Worm (Caenorhabditis elegans): ENCODE results near the gene srt-73.

ce11 chrIV:7909455-7910141 is 30.5 kb downstream of the srt-73 start:
- TF ChIP-seq flt-1 (GFP tag; IDR thresholded peaks at IDR 0.05) (no peak), pes-1 (GFP tag; IDR thresholded peaks at IDR 0.05) (no peak), scrt-1 (GFP tag; IDR thresholded peaks at IDR 0.05) (no peak), ama-1 (optimal IDR thresholded peaks at IDR 0.05) (no peak), ceh-13 (GFP tag; optimal IDR thresholded peaks at IDR 0.05) (no peak), tbx-11 (GFP tag; IDR thresholded peaks at IDR 0.05) (no peak), aly-1 (tag; optimal IDR thresholded peaks at IDR 0.05) (no peak), ets-7 (tag; optimal IDR thresholded peaks at IDR 0.05) (no peak), ceh-36 (tag; optimal IDR thresholded peaks at IDR 0.05) (no peak), hmbx-1 (tag; optimal IDR thresholded peaks at IDR 0.05) (no peak), hnd-1 (tag; optimal IDR thresholded peaks at IDR 0.05) (no peak), tbx-37 (GFP tag; conservative IDR thresholded peaks at IDR 0.05) (no peak), hmg-4 (GFP tag; optimal IDR thresholded peaks at IDR 0.05) (peak; percentile 31), sea-1 (GFP tag; conservative IDR thresholded peaks at IDR 0.05) (no peak)

Data from whole organism, early embryonic.